Worm (Caenorhabditis elegans) whole organism, L4 larva: Measurements from ENCODE around the gene cyn-16.

Experiments used
- D1046.2 ChIP-seq: fragments of 200-800 bp; sonication (Bioruptor generic); IDR thresholded peaks from 2 replicates; pipeline ENCODE4 v1.3.6; 2022; ENCODE audit warnings: missing genetic modification characterization, missing compliant biosample characterization
- F10B5.3 ChIP-seq: sonication (generic microtip); optimal IDR thresholded peaks from 2 replicates; lab custom pipeline; 2016; ENCODE audit warnings: mild to moderate bottlenecking, missing genetic modification characterization, missing compliant biosample characterization
- F26F4.8 ChIP-seq: fragments of 200-800 bp; sonication (Bioruptor generic); conservative IDR thresholded peaks from 2 replicates; pipeline ENCODE4 v1.3.6; 2022; ENCODE audit warnings: missing genetic modification characterization, missing compliant biosample characterization
- F44E2.7 ChIP-seq: fragments of 200-800 bp; sonication (Bioruptor generic); IDR thresholded peaks from 2 replicates; pipeline ENCODE4 v2.1.2; 2022; ENCODE audit warnings: missing genetic modification characterization, missing compliant biosample characterization
- F49E8.2 ChIP-seq: sonication (generic microtip); optimal IDR thresholded peaks from 2 replicates; lab custom pipeline; 2016; ENCODE audit warnings: missing compliant biosample characterization, mild to moderate bottlenecking, missing genetic modification characterization, borderline replicate concordance
- ZK546.5 ChIP-seq, 2 experiments: sonication (generic microtip); optimal IDR thresholded peaks; 2 replicates each; lab custom pipeline; 2017; ENCODE audit warnings: missing biosample characterization in 2 of 2, missing genetic modification characterization in 2 of 2
- aha-1 ChIP-seq: fragments of 150-350 bp; peaks from one replicate; lab custom pipeline; 2014; ENCODE audit warnings: missing biosample characterization, missing genetic modification characterization
- aly-2 ChIP-seq: sonication (generic microtip); optimal IDR thresholded peaks from 2 replicates; lab custom pipeline; 2018; ENCODE audit warnings: missing biosample characterization, missing genetic modification characterization
- arid-1 ChIP-seq: fragments of 200-800 bp; sonication (Bioruptor generic); conservative IDR thresholded peaks from 2 replicates; pipeline ENCODE4 v1.3.6; 2022; ENCODE audit warnings: missing genetic modification reagents, missing genetic modification characterization, missing compliant biosample characterization
- attf-4 ChIP-seq: sonication (generic microtip); optimal IDR thresholded peaks from 3 replicates; lab custom pipeline; 2017; ENCODE audit warnings: missing biosample characterization, missing genetic modification characterization
- ceh-32 ChIP-seq: sonication (generic microtip); optimal IDR thresholded peaks from 2 replicates; lab custom pipeline; 2016; ENCODE audit warnings: mild to moderate bottlenecking, missing genetic modification characterization, missing compliant biosample characterization; ENCODE audit not compliant: poor library complexity
- ceh-62 ChIP-seq: sonication (generic microtip); optimal IDR thresholded peaks from 2 replicates; lab custom pipeline; 2017; ENCODE audit warnings: missing biosample characterization, missing genetic modification characterization
- dmd-6 ChIP-seq: fragments of 200-800 bp; sonication (Bioruptor generic); IDR thresholded peaks from 2 replicates; pipeline ENCODE4 v1.3.6; 2022; ENCODE audit warnings: missing genetic modification reagents, missing genetic modification characterization, missing compliant biosample characterization
- dmd-8 ChIP-seq: fragments of 200-800 bp; sonication (Bioruptor generic); IDR thresholded peaks from 2 replicates; pipeline ENCODE4 v1.3.6; 2022; ENCODE audit warnings: missing genetic modification characterization, missing compliant biosample characterization
- dpl-1 ChIP-seq: fragments of 150-350 bp; optimal IDR thresholded peaks from 2 replicates; lab custom pipeline; 2014; ENCODE audit warnings: missing biosample characterization, missing genetic modification reagents, missing genetic modification characterization
- duxl-1 ChIP-seq: sonication (generic microtip); optimal IDR thresholded peaks from 2 replicates; lab custom pipeline; 2016; ENCODE audit warnings: mild to moderate bottlenecking, missing genetic modification characterization, moderate library complexity, missing compliant biosample characterization; ENCODE audit not compliant: poor library complexity
- egl-27 ChIP-seq: sonication (generic microtip); optimal IDR thresholded peaks from 3 replicates; lab custom pipeline; 2017; ENCODE audit warnings: missing biosample characterization, missing genetic modification reagents, missing genetic modification characterization
- fkh-10 ChIP-seq: fragments of 150-350 bp; optimal IDR thresholded peaks from 2 replicates; lab custom pipeline; 2014; ENCODE audit warnings: missing biosample characterization, missing genetic modification reagents, missing genetic modification characterization
- fos-1 ChIP-seq: fragments of 150-350 bp; optimal IDR thresholded peaks from 2 replicates; lab custom pipeline; 2014; ENCODE audit warnings: missing biosample characterization, missing genetic modification characterization
- gei-8 ChIP-seq: fragments of 200-800 bp; sonication (Bioruptor generic); optimal IDR thresholded peaks from 2 replicates; lab custom pipeline; 2018; ENCODE audit warnings: mild to moderate bottlenecking, missing genetic modification characterization, missing compliant biosample characterization
- hlh-11 ChIP-seq: fragments of 200-800 bp; sonication (Bioruptor generic); optimal IDR thresholded peaks from 2 replicates; lab custom pipeline; 2018; ENCODE audit warnings: mild to moderate bottlenecking, missing genetic modification characterization, missing compliant biosample characterization
- jun-1 ChIP-seq: fragments of 150-350 bp; optimal IDR thresholded peaks from 2 replicates; lab custom pipeline; 2014; ENCODE audit warnings: missing biosample characterization, missing genetic modification reagents, missing genetic modification characterization
- lin-1 ChIP-seq: fragments of 200-800 bp; sonication (Bioruptor generic); IDR thresholded peaks from 2 replicates; pipeline ENCODE4 v1.3.6; 2022; ENCODE audit warnings: missing genetic modification reagents, missing genetic modification characterization, missing compliant biosample characterization
- lin-13 ChIP-seq: fragments of 150-350 bp; optimal IDR thresholded peaks from 2 replicates; lab custom pipeline; 2014; ENCODE audit warnings: missing biosample characterization, missing genetic modification reagents, missing genetic modification characterization
- lin-39 ChIP-seq: fragments of 150-350 bp; optimal IDR thresholded peaks from 2 replicates; lab custom pipeline; 2014; ENCODE audit warnings: missing biosample characterization, missing genetic modification reagents, missing genetic modification characterization
- lsy-2 ChIP-seq, 2 experiments: fragments of 150-350 bp in 1 of 2; sonication (generic microtip) in 1 of 2; optimal IDR thresholded peaks; 2 replicates each; lab custom pipeline; 2014 to 2017; ENCODE audit warnings: missing biosample characterization in 2 of 2, missing genetic modification characterization in 2 of 2
- madf-9 ChIP-seq: fragments of 200-800 bp; sonication (Bioruptor generic); conservative IDR thresholded peaks from 2 replicates; pipeline ENCODE4 v1.3.6; 2022; ENCODE audit warnings: missing genetic modification reagents, missing genetic modification characterization, missing compliant biosample characterization
- mdt-29 ChIP-seq: fragments of 200-800 bp; sonication (Bioruptor generic); IDR thresholded peaks from 2 replicates; pipeline ENCODE4 v1.3.6; 2022; ENCODE audit warnings: missing genetic modification reagents, missing genetic modification characterization, missing compliant biosample characterization
- mes-2 ChIP-seq: sonication (generic microtip); optimal IDR thresholded peaks from 2 replicates; lab custom pipeline; 2016; ENCODE audit warnings: missing genotype, mild to moderate bottlenecking, missing genetic modification characterization, missing compliant biosample characterization; ENCODE audit not compliant: poor library complexity, severe bottlenecking
- nhr-10 ChIP-seq: fragments of 150-350 bp; optimal IDR thresholded peaks from 2 replicates; lab custom pipeline; 2014; ENCODE audit warnings: missing biosample characterization, missing genetic modification characterization
- nhr-11 ChIP-seq: fragments of 150-350 bp; optimal IDR thresholded peaks from 2 replicates; lab custom pipeline; 2014; ENCODE audit warnings: missing biosample characterization, missing genetic modification characterization
- nhr-111 ChIP-seq: fragments of 200-800 bp; sonication (Bioruptor generic); optimal IDR thresholded peaks from 2 replicates; lab custom pipeline; 2018; ENCODE audit warnings: mild to moderate bottlenecking, missing genetic modification characterization, missing compliant biosample characterization
- nhr-237 ChIP-seq: sonication (generic microtip); optimal IDR thresholded peaks from 2 replicates; lab custom pipeline; 2017; ENCODE audit warnings: missing biosample characterization, missing genetic modification characterization
- nhr-25 ChIP-seq: sonication (generic microtip); optimal IDR thresholded peaks from 2 replicates; lab custom pipeline; 2017; ENCODE audit warnings: missing genetic modification characterization, mild to moderate bottlenecking, missing compliant biosample characterization, antibody characterized with exemption, moderate library complexity, borderline replicate concordance; ENCODE audit not compliant: insufficient read depth
- nhr-42 ChIP-seq: fragments of 200-800 bp; sonication (Bioruptor generic); IDR thresholded peaks from 2 replicates; pipeline ENCODE4 v1.3.6; 2022; ENCODE audit warnings: missing genetic modification characterization, missing compliant biosample characterization
- nhr-48 ChIP-seq: sonication (generic microtip); optimal IDR thresholded peaks from 2 replicates; lab custom pipeline; 2016; ENCODE audit warnings: mild to moderate bottlenecking, missing genetic modification characterization, missing compliant biosample characterization
- nhr-76 ChIP-seq: fragments of 150-350 bp; optimal IDR thresholded peaks from 2 replicates; lab custom pipeline; 2014; ENCODE audit warnings: missing biosample characterization, missing genetic modification characterization
- nhr-77 ChIP-seq: fragments of 150-350 bp; optimal IDR thresholded peaks from 2 replicates; lab custom pipeline; 2014; ENCODE audit warnings: missing biosample characterization, missing genetic modification characterization
- pha-4 ChIP-seq, 2 experiments: fragments of 150-350 bp in 1 of 2; fragments of 200-800 bp in 1 of 2; sonication (Bioruptor generic) in 1 of 2; IDR thresholded peaks in 1 of 2; optimal IDR thresholded peaks in 1 of 2; 2 replicates each; pipeline versions ENCODE4 v1.3.6 to Lab custom; 2014 to 2022; ENCODE audit warnings: missing genetic modification characterization in 2 of 2, missing genetic modification reagents in 2 of 2, missing biosample characterization in 1 of 2, missing compliant biosample characterization in 1 of 2
- pqm-1 ChIP-seq: sonication (generic microtip); optimal IDR thresholded peaks from 2 replicates; lab custom pipeline; 2017; ENCODE audit warnings: missing biosample characterization, missing genetic modification characterization
- saeg-2 ChIP-seq: fragments of 200-800 bp; sonication (Bioruptor generic); IDR thresholded peaks from 2 replicates; pipeline ENCODE4 v1.3.6; 2022; ENCODE audit warnings: missing genetic modification reagents, missing genetic modification characterization, missing compliant biosample characterization
- skn-1 ChIP-seq: fragments of 150-350 bp; optimal IDR thresholded peaks from 2 replicates; lab custom pipeline; 2014; ENCODE audit warnings: missing biosample characterization, missing genetic modification characterization
- snpc-4 ChIP-seq: fragments of 150-350 bp; optimal IDR thresholded peaks from 2 replicates; lab custom pipeline; 2014; ENCODE audit warnings: missing biosample characterization, missing genetic modification characterization
- spr-1 ChIP-seq: sonication (generic microtip); optimal IDR thresholded peaks from 2 replicates; lab custom pipeline; 2016; ENCODE audit warnings: mild to moderate bottlenecking, missing genetic modification characterization, missing compliant biosample characterization
- tra-1 ChIP-seq: fragments of 200-800 bp; sonication (Bioruptor generic); IDR thresholded peaks from 2 replicates; pipeline ENCODE4 v1.3.6; 2022; ENCODE audit warnings: missing genetic modification reagents, missing genetic modification characterization, missing compliant biosample characterization
- unc-39 ChIP-seq: sonication (generic microtip); optimal IDR thresholded peaks from 2 replicates; lab custom pipeline; 2017; ENCODE audit warnings: missing biosample characterization, missing genetic modification characterization
- unc-62 ChIP-seq, 3 experiments: fragments of 150-350 bp in 1 of 3; sonication (generic microtip); optimal IDR thresholded peaks in 2 of 3; peaks in 1 of 3; 1 replicate in 1 of 3; 2 replicates in 2 of 3; lab custom pipeline; 2014 to 2017; ENCODE audit warnings: missing biosample characterization in 3 of 3, missing genetic modification characterization in 3 of 3, missing genetic modification reagents in 3 of 3, missing genotype in 1 of 3
- zag-1 ChIP-seq: fragments of 150-350 bp; optimal IDR thresholded peaks from 2 replicates; lab custom pipeline; 2014; ENCODE audit warnings: missing biosample characterization, missing genetic modification characterization
- zip-11 ChIP-seq: fragments of 200-800 bp; sonication (Bioruptor generic); IDR thresholded peaks from 2 replicates; pipeline ENCODE4 v1.3.6; 2022; ENCODE audit warnings: missing genetic modification characterization, missing compliant biosample characterization

The cyn-16 gene

ce11 chrII:11980110-11980509 is 56.4 kb downstream of the cyn-16 start (continued):
- TF ChIP-seq lsy-2 (tag; optimal IDR thresholded peaks at IDR 0.05; lab: Kevin White, UChicago): peak; percentile 80 to 96
- TF ChIP-seq dmd-8 (GFP tag; lab: Robert Waterston, UW): no peak
- TF ChIP-seq pqm-1 (tag; lab: Kevin White, UChicago): no peak
- TF ChIP-seq duxl-1 (tag; lab: Kevin White, UChicago): peak; percentile 76
- TF ChIP-seq hlh-11: peak; percentile 91
- TF ChIP-seq mdt-29 (GFP tag; lab: Robert Waterston, UW): peak; percentile 91
- TF ChIP-seq nhr-48 (tag; lab: Kevin White, UChicago): peak; percentile 63
- no peak for TF ChIP-seq lin-39 (tag; lab: Kevin White, UChicago)
- TF ChIP-seq nhr-111 (GFP tag; lab: Kevin White, UChicago): no peak
- TF ChIP-seq gei-8: no peak
- TF ChIP-seq tra-1 (GFP tag; lab: Robert Waterston, UW): peak; percentile 82
- TF ChIP-seq F10B5.3 (tag; lab: Kevin White, UChicago): no peak
- TF ChIP-seq ceh-62 (tag; lab: Kevin White, UChicago): no peak
- no peak for TF ChIP-seq nhr-237 (tag; lab: Kevin White, UChicago)
- TF ChIP-seq spr-1 (tag; lab: Kevin White, UChicago): peak; percentile 77
- peak; percentile 98 for TF ChIP-seq aha-1
- TF ChIP-seq dpl-1: peak; percentile 86
- TF ChIP-seq nhr-10 (tag; lab: Kevin White, UChicago): no peak
- TF ChIP-seq nhr-11: peak; percentile 79

ce11 chrII:11979449-11980095 is 57.0 kb downstream of the cyn-16 start, which contains the start of the genes ash-2 and Y17G7B.20:
Gene ash-2 (plus strand): TSS chrII:11979838.
Gene Y17G7B.20 (minus strand): TSS chrII:11979844.
- TF ChIP-seq zip-11 (GFP tag; lab: Robert Waterston, UW): no peak
- TF ChIP-seq nhr-25: no peak
- no peak for TF ChIP-seq F44E2.7 (GFP tag; lab: Robert Waterston, UW)
- no peak for TF ChIP-seq ZK546.5 (tag; optimal IDR thresholded peaks at IDR 0.05; lab: Kevin White, UChicago)
- no peak for TF ChIP-seq aly-2 (tag; lab: Kevin White, UChicago)
- no peak for TF ChIP-seq attf-4 (tag; lab: Kevin White, UChicago)
- TF ChIP-seq skn-1 (tag; lab: Kevin White, UChicago): no peak
- no peak for TF ChIP-seq duxl-1 (tag; lab: Kevin White, UChicago)
- no peak for TF ChIP-seq nhr-76
- TF ChIP-seq egl-27 (tag; lab: Kevin White, UChicago): no peak
- TF ChIP-seq madf-9 (GFP tag; lab: Robert Waterston, UW): no peak
- TF ChIP-seq pha-4 (GFP tag; IDR thresholded peaks at IDR 0.05; lab: Robert Waterston, UW): no peak
- no peak for TF ChIP-seq pha-4 (tag; optimal IDR thresholded peaks at IDR 0.05; lab: Kevin White, UChicago)
- TF ChIP-seq lin-13 (GFP tag; lab: Kevin White, UChicago): no peak
- TF ChIP-seq D1046.2 (GFP tag; lab: Robert Waterston, UW): no peak
- no peak for TF ChIP-seq dpl-1
- no peak for TF ChIP-seq fos-1 (tag; lab: Kevin White, UChicago)
- TF ChIP-seq mes-2 (tag; lab: Kevin White, UChicago): peak; percentile 59
- TF ChIP-seq unc-39 (tag; lab: Kevin White, UChicago): no peak
- TF ChIP-seq aha-1: peak; percentile 96
- TF ChIP-seq lin-39 (tag; lab: Kevin White, UChicago): no peak
- no peak for TF ChIP-seq unc-62 (GFP tag; optimal IDR thresholded peaks at IDR 0.05 in 1 of 2; lab: Kevin White, UChicago)
- TF ChIP-seq unc-62 (tag; optimal IDR thresholded peaks at IDR 0.05; lab: Kevin White, UChicago): no peak
- TF ChIP-seq fkh-10 (GFP tag; lab: Kevin White, UChicago): no peak
- TF ChIP-seq nhr-42: no peak
- peak; percentile 5 for TF ChIP-seq jun-1
- no peak for TF ChIP-seq lin-1 (GFP tag; lab: Robert Waterston, UW)
- TF ChIP-seq arid-1 (GFP tag; lab: Robert Waterston, UW): 0 out of 2 replicates have a peak, but pooled peaks have one; percentile 14
- no peak for TF ChIP-seq F26F4.8
- no peak for TF ChIP-seq ceh-32 (tag; lab: Kevin White, UChicago)
- TF ChIP-seq saeg-2: no peak
- no peak for TF ChIP-seq snpc-4 (tag; lab: Kevin White, UChicago)
- no peak for TF ChIP-seq nhr-77
- no peak for TF ChIP-seq F49E8.2
- TF ChIP-seq zag-1: no peak
- no peak for TF ChIP-seq mdt-29 (GFP tag; lab: Robert Waterston, UW)
- TF ChIP-seq dmd-6: peak; percentile 7; the same call in 1 of the 2 replicates
